Fruit fly (Drosophila melanogaster): Measurements from ENCODE around the gene Eip63E.

Eip63E gene

DNA sequence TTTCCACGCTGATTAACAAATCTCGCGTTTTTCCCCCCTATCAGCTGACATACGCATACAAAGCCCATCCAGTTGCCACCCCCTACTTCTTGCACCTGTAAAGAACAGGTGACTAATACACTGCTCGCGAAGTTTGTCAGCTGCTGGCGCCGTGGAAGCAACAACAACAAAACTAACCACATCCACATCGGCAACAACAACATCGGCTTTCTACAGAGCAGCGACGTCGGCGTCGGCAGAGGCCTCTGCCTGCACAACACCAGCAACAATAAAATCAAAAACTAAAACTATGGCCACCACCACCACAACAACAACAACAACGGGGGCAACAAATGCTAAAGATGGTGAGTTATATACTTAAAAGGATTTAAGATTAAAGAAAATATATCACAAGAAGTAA is 934 bp downstream of the Eip63E start:
- no peak for TF ChIP-seq CG17801 (GFP tag; optimal IDR thresholded peaks at IDR 0.05; ENCODE audit: partially characterized antibody)

- peak; percentile 59 for TF ChIP-seq CG17801 (GFP tag; optimal IDR thresholded peaks at IDR 0.05; ENCODE audit: partially characterized antibody)
These were observed 2.3 kb downstream of the Eip63E start for dm6 chr3L:3517894-3518293.

DNA sequence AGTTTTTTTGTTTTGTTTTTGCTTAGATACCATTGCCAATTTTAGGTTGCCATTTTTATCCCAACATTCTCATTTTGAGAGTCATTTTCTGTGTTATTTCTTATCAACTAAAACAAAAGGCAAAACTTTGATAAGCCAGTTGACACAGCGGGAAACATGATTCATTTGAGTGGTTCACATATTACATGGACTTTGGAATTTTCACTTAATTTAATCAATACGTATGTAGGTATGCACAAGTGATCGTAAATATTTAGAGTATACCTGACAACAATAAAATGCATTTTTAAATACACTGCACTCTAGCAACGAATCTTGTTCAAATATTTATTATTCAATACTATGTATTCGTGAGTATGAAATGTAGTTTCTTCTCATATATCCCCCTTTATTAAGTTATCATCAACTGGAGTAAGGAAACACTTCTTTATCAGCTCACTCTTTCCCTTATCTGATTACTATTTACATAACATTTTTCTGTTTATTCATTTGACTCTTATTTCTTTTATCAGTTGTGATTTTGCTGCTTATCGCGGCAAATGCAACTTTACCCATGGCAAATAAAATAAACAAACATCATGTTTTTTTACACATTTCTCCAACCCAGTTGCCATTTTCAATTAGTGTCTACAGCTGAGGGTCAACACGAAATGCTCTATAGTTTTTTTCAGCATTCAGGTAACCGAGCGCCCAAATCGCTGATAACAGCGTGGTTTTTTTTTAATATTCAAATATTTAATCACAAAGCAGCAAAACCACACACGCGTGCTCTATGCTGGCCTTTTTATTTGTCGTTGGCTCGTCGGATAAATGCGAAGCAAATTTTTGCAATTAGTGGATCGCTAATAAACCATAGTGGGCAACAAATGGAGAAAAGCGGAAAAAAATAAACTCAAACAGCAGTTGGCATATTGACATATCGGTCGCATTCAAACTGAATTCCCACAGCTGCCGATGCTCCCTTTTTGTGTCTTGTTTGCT is 3.3 kb downstream of the Eip63E start:
- no peak for TF ChIP-seq CG17801 (GFP tag; optimal IDR thresholded peaks at IDR 0.05; ENCODE audit: partially characterized antibody)

- TF ChIP-seq CG17801 (GFP tag; optimal IDR thresholded peaks at IDR 0.05; ENCODE audit: partially characterized antibody): no peak
These were observed 8.2 kb downstream of the Eip63E start for dm6 chr3L:3523766-3524165.

dm6 chr3L:3530588-3531264 is 15.2 kb downstream of the Eip63E start:
- TF ChIP-seq CG17801 (GFP tag; optimal IDR thresholded peaks at IDR 0.05; ENCODE audit: partially characterized antibody): no peak

DNA sequence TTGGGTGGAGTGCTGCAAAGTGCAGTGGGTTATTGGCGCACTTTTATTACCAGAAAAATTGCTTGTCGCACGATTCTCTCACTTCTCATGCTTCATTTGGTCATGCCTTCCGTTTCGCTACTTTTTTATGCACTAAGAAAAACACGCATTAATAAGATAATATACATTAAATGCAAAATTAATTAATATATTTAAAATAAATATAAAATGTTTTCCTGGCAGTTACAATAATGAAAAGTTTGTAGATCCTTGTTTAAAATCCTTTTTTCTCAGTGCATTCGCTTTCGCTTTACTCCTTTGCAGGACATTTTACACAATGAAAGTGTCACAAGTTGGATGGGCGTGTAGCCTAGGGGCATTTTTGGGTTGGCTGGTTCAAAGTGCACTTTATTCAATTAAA is 15.8 kb downstream of the Eip63E start:
- TF ChIP-seq CG17801 (GFP tag; optimal IDR thresholded peaks at IDR 0.05; ENCODE audit: partially characterized antibody): no peak

- TF ChIP-seq CG17801 (GFP tag; optimal IDR thresholded peaks at IDR 0.05; ENCODE audit: partially characterized antibody): no peak
These were observed 17.3 kb downstream of the Eip63E start for dm6 chr3L:3532867-3533266.

- TF ChIP-seq CG17801 (GFP tag; optimal IDR thresholded peaks at IDR 0.05; ENCODE audit: partially characterized antibody): no peak
These were observed 18.7 kb downstream of the Eip63E start for dm6 chr3L:3534216-3534615.

DNA sequence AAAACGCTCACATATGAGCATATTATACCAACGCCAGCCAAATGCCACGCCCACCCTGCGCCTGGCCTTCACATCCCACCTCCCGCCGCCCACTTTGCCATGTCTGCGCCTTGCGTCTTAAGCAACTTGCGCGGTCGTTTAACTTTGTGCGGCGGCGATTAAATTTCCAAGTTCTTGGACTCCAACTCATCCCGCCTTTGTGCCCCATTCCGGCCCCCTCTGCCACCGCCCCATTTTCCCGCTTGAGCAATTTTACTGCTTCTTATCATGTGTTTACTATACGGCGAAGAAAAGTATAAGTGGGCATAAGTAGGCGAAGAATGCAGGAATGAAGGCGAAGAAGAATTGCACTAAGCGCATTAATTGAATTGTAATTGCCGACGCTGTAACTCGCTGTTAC is 20.1 kb downstream of the Eip63E start:
- TF ChIP-seq CG17801 (GFP tag; optimal IDR thresholded peaks at IDR 0.05; ENCODE audit: partially characterized antibody): no peak

dm6 chr3L:3536414-3536813 is 20.9 kb downstream of the Eip63E start:
- TF ChIP-seq CG17801 (GFP tag; optimal IDR thresholded peaks at IDR 0.05; ENCODE audit: partially characterized antibody): no peak

- TF ChIP-seq CG17801 (GFP tag; optimal IDR thresholded peaks at IDR 0.05; ENCODE audit: partially characterized antibody): no peak
These were observed 21.5 kb downstream of the Eip63E start for dm6 chr3L:3536905-3537665.

dm6 chr3L:3542498-3543322 is 27.2 kb downstream of the Eip63E start:
- peak; percentile 97 for TF ChIP-seq CG17801 (GFP tag; optimal IDR thresholded peaks at IDR 0.05; ENCODE audit: partially characterized antibody)

DNA sequence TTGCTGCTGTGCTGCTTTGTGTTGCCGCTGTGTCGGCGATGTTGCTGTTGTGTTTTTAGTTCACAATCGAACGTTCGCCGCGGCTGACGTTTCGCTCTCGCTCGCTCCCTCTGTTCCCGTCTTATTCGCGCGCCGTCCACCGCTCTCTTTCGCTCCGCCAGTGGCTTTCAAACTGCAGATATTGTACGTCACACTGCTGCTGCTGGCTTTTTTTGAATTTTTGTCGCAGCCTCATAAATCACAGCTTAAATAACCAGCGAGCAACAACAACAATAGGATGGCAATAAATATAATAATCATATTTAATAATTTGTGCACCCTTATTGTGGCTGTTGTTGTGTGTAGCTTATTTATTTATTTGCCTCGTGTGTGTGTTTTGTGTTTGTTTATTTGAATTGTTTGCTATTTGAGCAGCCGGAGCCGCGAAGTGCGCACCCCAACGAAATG is 28.0 kb downstream of the Eip63E start:
- no peak for TF ChIP-seq CG17801 (GFP tag; optimal IDR thresholded peaks at IDR 0.05; ENCODE audit: partially characterized antibody)

- no peak for TF ChIP-seq CG17801 (GFP tag; optimal IDR thresholded peaks at IDR 0.05; ENCODE audit: partially characterized antibody)
These were observed 28.7 kb downstream of the Eip63E start for dm6 chr3L:3544221-3544620.

Data from ovary, adult (tissue).